Worm (Caenorhabditis elegans) whole organism, early embryonic: ENCODE measurements around the gene col-10.

Experiments used
- B0310.2 ChIP-seq: sonication (generic microtip); optimal IDR thresholded peaks from 2 replicates; lab custom pipeline; 2016; ENCODE audit warnings: mild to moderate bottlenecking, missing genetic modification characterization, missing compliant biosample characterization
- F13C5.2 ChIP-seq: sonication (generic microtip); optimal IDR thresholded peaks from 2 replicates; lab custom pipeline; 2017; ENCODE audit warnings: mild to moderate bottlenecking, missing genetic modification characterization, inconsistent platforms, missing compliant biosample characterization
- aly-1 ChIP-seq: sonication (generic microtip); optimal IDR thresholded peaks from 2 replicates; lab custom pipeline; 2016; ENCODE audit warnings: missing genetic modification characterization, missing compliant biosample characterization
- ama-1 ChIP-seq: fragments of 150-350 bp; optimal IDR thresholded peaks from 2 replicates; lab custom pipeline; 2014
- ceh-13 ChIP-seq: fragments of 200-800 bp; sonication (Bioruptor generic); optimal IDR thresholded peaks from 2 replicates; lab custom pipeline; 2018; ENCODE audit warnings: mild to moderate bottlenecking, missing genetic modification characterization, missing compliant biosample characterization
- ceh-36 ChIP-seq: sonication (generic microtip); optimal IDR thresholded peaks from 2 replicates; lab custom pipeline; 2016; ENCODE audit warnings: missing genetic modification characterization, inconsistent platforms, missing compliant biosample characterization
- ets-7 ChIP-seq: sonication (generic microtip); optimal IDR thresholded peaks from 2 replicates; lab custom pipeline; 2016; ENCODE audit warnings: missing genotype, missing genetic modification characterization, missing compliant biosample characterization
- flt-1 ChIP-seq: fragments of 200-800 bp; sonication (Bioruptor generic); IDR thresholded peaks from 2 replicates; pipeline ENCODE4 v1.3.6; 2022; ENCODE audit warnings: missing genetic modification characterization, missing compliant biosample characterization
- hmbx-1 ChIP-seq: sonication (generic microtip); optimal IDR thresholded peaks from 2 replicates; lab custom pipeline; 2016; ENCODE audit warnings: mild to moderate bottlenecking, missing genetic modification characterization, missing compliant biosample characterization
- hmg-4 ChIP-seq: fragments of 200-800 bp; sonication (Bioruptor generic); optimal IDR thresholded peaks from 2 replicates; lab custom pipeline; 2018; ENCODE audit warnings: mild to moderate bottlenecking, missing genetic modification characterization, missing compliant biosample characterization
- hnd-1 ChIP-seq: sonication (generic microtip); optimal IDR thresholded peaks from 2 replicates; lab custom pipeline; 2016; ENCODE audit warnings: missing genetic modification characterization, missing compliant biosample characterization
- pes-1 ChIP-seq: fragments of 200-800 bp; sonication (Bioruptor generic); IDR thresholded peaks from 2 replicates; pipeline ENCODE4 v1.3.6; 2022; ENCODE audit warnings: missing genetic modification reagents, missing genetic modification characterization, missing compliant biosample characterization
- scrt-1 ChIP-seq: fragments of 200-800 bp; sonication (Bioruptor generic); IDR thresholded peaks from 2 replicates; pipeline ENCODE4 v1.3.6; 2022; ENCODE audit warnings: missing genetic modification characterization, missing compliant biosample characterization
- sea-1 ChIP-seq: fragments of 200-800 bp; sonication (Bioruptor generic); conservative IDR thresholded peaks from 2 replicates; pipeline ENCODE4 v1.3.6; 2022; ENCODE audit warnings: missing genetic modification characterization, missing compliant biosample characterization
- tbx-11 ChIP-seq: fragments of 200-800 bp; sonication (Bioruptor generic); IDR thresholded peaks from 2 replicates; pipeline ENCODE4 v1.3.6; 2022; ENCODE audit warnings: missing genetic modification characterization, missing compliant biosample characterization
- tbx-37 ChIP-seq: fragments of 200-800 bp; sonication (Bioruptor generic); conservative IDR thresholded peaks from 2 replicates; pipeline ENCODE4 v1.3.6; 2022; ENCODE audit warnings: missing genetic modification reagents, missing genetic modification characterization, missing compliant biosample characterization
- tra-4 ChIP-seq: sonication (generic microtip); optimal IDR thresholded peaks from 2 replicates; lab custom pipeline; 2017; ENCODE audit warnings: missing genetic modification characterization, missing compliant biosample characterization

Gene col-10

ce11 chrV:9194055-9194454, 28.9 kb upstream of the col-10 start:
- TF ChIP-seq ceh-36 (tag; lab: Kevin White, UChicago) (no peak), tbx-37 (GFP tag; lab: Robert Waterston, UW) (no peak), hmbx-1 (no peak)

- TF ChIP-seq tra-4: no peak
- no peak for TF ChIP-seq ceh-13 (GFP tag; lab: Kevin White, UChicago)
- no peak for TF ChIP-seq aly-1 (tag; lab: Kevin White, UChicago)
- no peak for TF ChIP-seq pes-1 (GFP tag; lab: Robert Waterston, UW)
- TF ChIP-seq hnd-1 (tag; lab: Kevin White, UChicago): no peak
- TF ChIP-seq sea-1: no peak
- TF ChIP-seq ama-1 (lab: Kevin White, UChicago): no peak
- no peak for TF ChIP-seq tbx-11 (GFP tag; lab: Robert Waterston, UW)
- TF ChIP-seq ets-7 (tag; lab: Kevin White, UChicago): no peak
- TF ChIP-seq F13C5.2 (tag; lab: Kevin White, UChicago): no peak
- no peak for TF ChIP-seq B0310.2
- no peak for TF ChIP-seq flt-1 (GFP tag; lab: Robert Waterston, UW)
- TF ChIP-seq scrt-1: no peak
- no peak for TF ChIP-seq hmbx-1
- TF ChIP-seq tbx-37 (GFP tag; lab: Robert Waterston, UW): no peak
- TF ChIP-seq ceh-36 (tag; lab: Kevin White, UChicago): no peak
Observed at ce11 chrV:9191406-9191805, 26.3 kb upstream of the col-10 start, which contains the start of gene sphr-1. TSS of gene sphr-1 (plus strand) at chrV:9191610.

ce11 chrV:9186028-9186427, 20.9 kb upstream of the col-10 start:
- TF ChIP-seq sea-1: no peak
- TF ChIP-seq ceh-13 (GFP tag; lab: Kevin White, UChicago): no peak
- no peak for TF ChIP-seq hmg-4
- no peak for TF ChIP-seq pes-1 (GFP tag; lab: Robert Waterston, UW)
- no peak for TF ChIP-seq hmbx-1
- TF ChIP-seq B0310.2: no peak
- TF ChIP-seq tbx-11 (GFP tag; lab: Robert Waterston, UW): no peak
- no peak for TF ChIP-seq F13C5.2 (tag; lab: Kevin White, UChicago)
- no peak for TF ChIP-seq hnd-1 (tag; lab: Kevin White, UChicago)

ce11 chrV:9183718-9184441, 18.8 kb upstream of the col-10 start:
- TF ChIP-seq scrt-1 (no peak), ets-7 (tag; lab: Kevin White, UChicago) (no peak), pes-1 (GFP tag; lab: Robert Waterston, UW) (no peak), F13C5.2 (tag; lab: Kevin White, UChicago) (no peak), tra-4 (no peak), flt-1 (GFP tag; lab: Robert Waterston, UW) (no peak), tbx-11 (GFP tag; lab: Robert Waterston, UW) (no peak), hmg-4 (no peak), hnd-1 (tag; lab: Kevin White, UChicago) (no peak), ama-1 (lab: Kevin White, UChicago) (no peak), tbx-37 (GFP tag; lab: Robert Waterston, UW) (no peak)

ce11 chrV:9181669-9182250, 16.7 kb upstream of the col-10 start, which contains the start of gene ptr-1:
TSS of gene ptr-1 (minus strand) at chrV:9181719.
- TF ChIP-seq ceh-13 (GFP tag; lab: Kevin White, UChicago) (no peak), ama-1 (lab: Kevin White, UChicago) (no peak), tbx-37 (GFP tag; lab: Robert Waterston, UW) (no peak), tbx-11 (GFP tag; lab: Robert Waterston, UW) (no peak)

ce11 chrV:9175218-9175837, 10.2 kb upstream of the col-10 start, which contains the start of gene spas-1:
TSS of gene spas-1 (plus strand) at chrV:9175789.
- TF ChIP-seq F13C5.2 (tag; lab: Kevin White, UChicago): peak; percentile 84
- no peak for TF ChIP-seq hmbx-1
- peak; percentile 35 for TF ChIP-seq ceh-36 (tag; lab: Kevin White, UChicago)
- peak; percentile 36 for TF ChIP-seq hnd-1 (tag; lab: Kevin White, UChicago)
- no peak; the same call in 1 of the 2 replicates for TF ChIP-seq tbx-37 (GFP tag; lab: Robert Waterston, UW)
- no peak for TF ChIP-seq B0310.2
- TF ChIP-seq tbx-11 (GFP tag; lab: Robert Waterston, UW): peak; percentile 57; the same call in 1 of the 2 replicates
- TF ChIP-seq ceh-13 (GFP tag; lab: Kevin White, UChicago): no peak
- no peak for TF ChIP-seq ama-1 (lab: Kevin White, UChicago)

ce11 chrV:9173789-9174188, 8.7 kb upstream of the col-10 start, which contains the start of gene pqn-16:
TSS of gene pqn-16 (plus strand) at chrV:9174089.
- TF ChIP-seq F13C5.2 (tag; lab: Kevin White, UChicago): no peak

ce11 chrV:9172989-9173388, 7.9 kb upstream of the col-10 start, which contains the start of gene gad-3:
TSS of gene gad-3 (minus strand) at chrV:9173005.
- no peak for TF ChIP-seq sea-1
- no peak for TF ChIP-seq flt-1 (GFP tag; lab: Robert Waterston, UW)
